Worm (Caenorhabditis elegans) whole organism, late embryonic: ENCODE results near the gene B0272.3.

Experiments
- C38D4.7 ChIP-seq: fragments of 200-800 bp; sonication (Bioruptor generic); optimal IDR thresholded peaks from 2 replicates; lab custom pipeline; 2018; ENCODE audit warnings: mild to moderate bottlenecking, missing genetic modification characterization, moderate library complexity, missing compliant biosample characterization
- F13H6.1 ChIP-seq: sonication (generic microtip); optimal IDR thresholded peaks from 2 replicates; lab custom pipeline; 2016; ENCODE audit warnings: missing genetic modification characterization, missing compliant biosample characterization
- K02D7.2 ChIP-seq: sonication (generic microtip); optimal IDR thresholded peaks from 2 replicates; lab custom pipeline; 2017; ENCODE audit warnings: mild to moderate bottlenecking, missing genetic modification characterization, missing compliant biosample characterization
- K09A11.1 ChIP-seq: sonication (generic microtip); optimal IDR thresholded peaks from 2 replicates; lab custom pipeline; 2017; ENCODE audit warnings: antibody characterized with exemption, mild to moderate bottlenecking, missing genetic modification characterization, missing compliant biosample characterization; ENCODE audit not compliant: insufficient read depth
- ama-1 ChIP-seq: fragments of 150-350 bp; optimal IDR thresholded peaks from 2 replicates; lab custom pipeline; 2014
- ceh-18 ChIP-seq: sonication (generic microtip); optimal IDR thresholded peaks from 2 replicates; lab custom pipeline; 2016; ENCODE audit warnings: missing genetic modification characterization, missing compliant biosample characterization
- ceh-2 ChIP-seq: sonication (generic microtip); optimal IDR thresholded peaks from 2 replicates; lab custom pipeline; 2016; ENCODE audit warnings: missing genotype, missing genetic modification characterization, missing compliant biosample characterization
- ceh-24 ChIP-seq: sonication (generic microtip); optimal IDR thresholded peaks from 2 replicates; lab custom pipeline; 2016; ENCODE audit warnings: mild to moderate bottlenecking, missing genetic modification characterization, missing compliant biosample characterization
- ceh-30 ChIP-seq: fragments of 150-350 bp; optimal IDR thresholded peaks from 2 replicates; lab custom pipeline; 2014; ENCODE audit warnings: missing biosample characterization, missing genetic modification characterization
- ceh-34 ChIP-seq: sonication (generic microtip); optimal IDR thresholded peaks from 2 replicates; lab custom pipeline; 2016; ENCODE audit warnings: mild to moderate bottlenecking, missing genetic modification characterization, missing compliant biosample characterization
- ceh-48 ChIP-seq: sonication (generic microtip); optimal IDR thresholded peaks from 2 replicates; lab custom pipeline; 2016; ENCODE audit warnings: missing genetic modification characterization, inconsistent platforms, missing compliant biosample characterization
- ceh-6 ChIP-seq: fragments of 200-800 bp; sonication (Bioruptor generic); optimal IDR thresholded peaks from 2 replicates; lab custom pipeline; 2018; ENCODE audit warnings: mild to moderate bottlenecking, missing genetic modification characterization, missing compliant biosample characterization
- ceh-9 ChIP-seq: sonication (generic microtip); optimal IDR thresholded peaks from 2 replicates; lab custom pipeline; 2016; ENCODE audit warnings: mild to moderate bottlenecking, missing genetic modification characterization, inconsistent platforms, missing compliant biosample characterization
- che-1 ChIP-seq: sonication (generic microtip); optimal IDR thresholded peaks from 2 replicates; lab custom pipeline; 2016; ENCODE audit warnings: mild to moderate bottlenecking, missing genetic modification characterization, missing compliant biosample characterization
- dmd-4 ChIP-seq: sonication (generic microtip); optimal IDR thresholded peaks from 2 replicates; lab custom pipeline; 2016; ENCODE audit warnings: borderline replicate concordance, missing genetic modification characterization, missing compliant biosample characterization
- dve-1 ChIP-seq: sonication (generic microtip); optimal IDR thresholded peaks from 2 replicates; lab custom pipeline; 2017; ENCODE audit warnings: antibody characterized with exemption, mild to moderate bottlenecking, missing genetic modification characterization, missing compliant biosample characterization
- elt-2 ChIP-seq: sonication (generic microtip); optimal IDR thresholded peaks from 2 replicates; lab custom pipeline; 2016; ENCODE audit warnings: missing genetic modification reagents, missing genetic modification characterization, missing compliant biosample characterization
- fax-1 ChIP-seq: sonication (generic microtip); optimal IDR thresholded peaks from 2 replicates; lab custom pipeline; 2016; ENCODE audit warnings: missing genotype, missing genetic modification characterization, missing compliant biosample characterization
- fkh-10 ChIP-seq: fragments of 150-350 bp; optimal IDR thresholded peaks from 2 replicates; lab custom pipeline; 2014; ENCODE audit warnings: missing biosample characterization, missing genetic modification reagents, missing genetic modification characterization
- hlh-30 ChIP-seq: sonication (generic microtip); optimal IDR thresholded peaks from 2 replicates; lab custom pipeline; 2017; ENCODE audit warnings: antibody characterized with exemption, missing genetic modification characterization, missing compliant biosample characterization; ENCODE audit not compliant: insufficient read depth
- hlh-8 ChIP-seq: sonication (generic microtip); optimal IDR thresholded peaks from 2 replicates; lab custom pipeline; 2016; ENCODE audit warnings: missing genotype, missing genetic modification characterization, missing compliant biosample characterization
- lim-6 ChIP-seq: sonication (generic microtip); optimal IDR thresholded peaks from 2 replicates; lab custom pipeline; 2016; ENCODE audit warnings: missing genetic modification characterization, missing compliant biosample characterization
- lin-11 ChIP-seq: fragments of 200-800 bp; sonication (Bioruptor generic); optimal IDR thresholded peaks from 2 replicates; lab custom pipeline; 2018; ENCODE audit warnings: mild to moderate bottlenecking, missing genetic modification characterization, missing compliant biosample characterization
- nfya-1 ChIP-seq: sonication (generic microtip); optimal IDR thresholded peaks from 2 replicates; lab custom pipeline; 2017; ENCODE audit warnings: missing genetic modification characterization, mild to moderate bottlenecking, missing compliant biosample characterization, antibody characterized with exemption, moderate library complexity
- nhr-11 ChIP-seq: fragments of 150-350 bp; optimal IDR thresholded peaks from 2 replicates; lab custom pipeline; 2014; ENCODE audit warnings: missing biosample characterization, missing genetic modification characterization
- nhr-232 ChIP-seq: sonication (generic microtip); optimal IDR thresholded peaks from 2 replicates; lab custom pipeline; 2016; ENCODE audit warnings: missing genetic modification characterization, missing compliant biosample characterization
- odd-2 ChIP-seq: sonication (generic microtip); optimal IDR thresholded peaks from 2 replicates; lab custom pipeline; 2017; ENCODE audit warnings: antibody characterized with exemption, mild to moderate bottlenecking, missing genetic modification characterization, missing compliant biosample characterization
- pat-9 ChIP-seq: fragments of 200-800 bp; sonication (Bioruptor generic); optimal IDR thresholded peaks from 2 replicates; lab custom pipeline; 2018; ENCODE audit warnings: mild to moderate bottlenecking, missing genetic modification characterization, moderate library complexity, missing compliant biosample characterization
- pha-4 ChIP-seq: fragments of 150-350 bp; optimal IDR thresholded peaks from 2 replicates; lab custom pipeline; 2018; ENCODE audit warnings: missing biosample characterization, missing genetic modification reagents, missing genetic modification characterization
- pqm-1 ChIP-seq: sonication (generic microtip); optimal IDR thresholded peaks from 2 replicates; lab custom pipeline; 2016; ENCODE audit warnings: missing genetic modification characterization, missing compliant biosample characterization
- pros-1 ChIP-seq: fragments of 150-350 bp; optimal IDR thresholded peaks from 2 replicates; lab custom pipeline; 2014; ENCODE audit warnings: missing biosample characterization, missing genetic modification reagents, missing genetic modification characterization
- rnt-1 ChIP-seq: sonication (generic microtip); optimal IDR thresholded peaks from 2 replicates; lab custom pipeline; 2016; ENCODE audit warnings: missing genetic modification characterization, missing compliant biosample characterization
- sox-4 ChIP-seq: sonication (generic microtip); optimal IDR thresholded peaks from 2 replicates; lab custom pipeline; 2017; ENCODE audit warnings: mild to moderate bottlenecking, missing genetic modification characterization, inconsistent platforms, missing compliant biosample characterization
- syd-9 ChIP-seq: sonication (generic microtip); optimal IDR thresholded peaks from 2 replicates; lab custom pipeline; 2016; ENCODE audit warnings: mild to moderate bottlenecking, missing genetic modification characterization, moderate library complexity, missing compliant biosample characterization
- tbx-2 ChIP-seq: sonication (generic microtip); optimal IDR thresholded peaks from 2 replicates; lab custom pipeline; 2016; ENCODE audit warnings: missing genetic modification characterization, missing compliant biosample characterization
- unc-3 ChIP-seq, 2 experiments: fragments of 200-800 bp in 1 of 2; sonication (Bioruptor generic) in 1 of 2; sonication (generic microtip) in 1 of 2; conservative IDR thresholded peaks in 1 of 2; optimal IDR thresholded peaks in 1 of 2; 2 replicates each; pipeline versions ENCODE4 v1.3.6 to Lab custom; 2016 to 2022; ENCODE audit warnings: missing compliant biosample characterization in 2 of 2, missing genetic modification characterization in 2 of 2, missing genetic modification reagents in 1 of 2
- unc-42 ChIP-seq: sonication (generic microtip); optimal IDR thresholded peaks from 2 replicates; lab custom pipeline; 2016; ENCODE audit warnings: missing genotype, missing genetic modification characterization, missing compliant biosample characterization
- unc-55 ChIP-seq: sonication (generic microtip); optimal IDR thresholded peaks from 2 replicates; lab custom pipeline; 2017; ENCODE audit warnings: missing biosample characterization, missing genetic modification reagents, missing genetic modification characterization
- zip-5 ChIP-seq: sonication (generic microtip); optimal IDR thresholded peaks from 2 replicates; lab custom pipeline; 2016; ENCODE audit warnings: missing genetic modification characterization, missing compliant biosample characterization
- ztf-16 ChIP-seq: sonication (generic microtip); optimal IDR thresholded peaks from 2 replicates; lab custom pipeline; 2017; ENCODE audit warnings: missing genetic modification characterization, missing compliant biosample characterization

Gene B0272.3

DNA sequence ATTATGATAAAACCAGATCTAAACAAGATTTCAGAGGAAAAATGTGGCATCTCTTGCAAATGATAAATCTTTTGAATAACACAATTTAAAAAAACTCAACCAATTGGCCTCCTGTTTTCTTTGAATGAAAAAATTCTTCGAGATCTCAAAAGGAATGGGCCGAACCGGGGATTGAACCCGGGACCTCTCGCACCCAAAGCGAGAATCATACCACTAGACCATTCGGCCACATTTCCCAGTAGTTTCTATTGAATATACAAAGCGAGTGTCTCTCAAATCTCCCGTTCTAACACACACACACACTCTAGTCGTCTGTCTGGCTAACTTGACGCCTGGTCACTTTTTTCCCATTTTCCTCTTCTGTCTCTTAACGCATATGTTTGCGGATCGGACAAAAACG lies 36.3 kb downstream of the B0272.3 start (continued):
- peak; percentile 74 for TF ChIP-seq dmd-4
- peak; percentile 83 for TF ChIP-seq ceh-6 (GFP tag; lab: Kevin White, UChicago)
- peak; percentile 82 for TF ChIP-seq lin-11 (tag; lab: Kevin White, UChicago)
- peak; percentile 49 for TF ChIP-seq hlh-8 (tag; lab: Kevin White, UChicago)
- TF ChIP-seq unc-55, result no peak
- peak; percentile 87 for TF ChIP-seq che-1
- peak; percentile 89 for TF ChIP-seq ceh-34 (tag; lab: Kevin White, UChicago)
- TF ChIP-seq pqm-1, result peak; percentile 11
- peak; percentile 83 for TF ChIP-seq F13H6.1 (tag; lab: Kevin White, UChicago)
- no peak for TF ChIP-seq ama-1
- TF ChIP-seq dve-1 (tag; lab: Kevin White, UChicago), result peak; percentile 91
- TF ChIP-seq unc-3 (GFP tag; conservative IDR thresholded peaks at IDR 0.05; lab: Robert Waterston, UW), result peak; percentile 85
- TF ChIP-seq unc-3 (tag; optimal IDR thresholded peaks at IDR 0.05; lab: Kevin White, UChicago), result peak; percentile 80
- TF ChIP-seq nhr-11 (tag; lab: Kevin White, UChicago), result no peak
- TF ChIP-seq nfya-1, result peak; percentile 72
- TF ChIP-seq rnt-1 (tag; lab: Kevin White, UChicago), result peak; percentile 69
- peak; percentile 80 for TF ChIP-seq pros-1 (tag; lab: Kevin White, UChicago)
- peak; percentile 26 for TF ChIP-seq ceh-9 (tag; lab: Kevin White, UChicago)
- peak; percentile 51 for TF ChIP-seq ceh-30
- TF ChIP-seq ztf-16 (tag; lab: Kevin White, UChicago), result peak; percentile 79
- no peak for TF ChIP-seq pha-4 (tag; lab: Kevin White, UChicago)
- peak; percentile 67 for TF ChIP-seq ceh-24 (tag; lab: Kevin White, UChicago)
- peak; percentile 71 for TF ChIP-seq odd-2
- peak; percentile 70 for TF ChIP-seq ceh-48
- peak; percentile 87 for TF ChIP-seq syd-9 (tag; lab: Kevin White, UChicago)
- TF ChIP-seq elt-2 (tag; lab: Kevin White, UChicago), result peak; percentile 88
- TF ChIP-seq fax-1 (tag; lab: Kevin White, UChicago), result peak; percentile 78
- peak; percentile 94 for TF ChIP-seq K09A11.1 (tag; lab: Kevin White, UChicago)
- TF ChIP-seq fkh-10 (GFP tag; lab: Kevin White, UChicago), result no peak
- peak; percentile 70 for TF ChIP-seq K02D7.2 (tag; lab: Kevin White, UChicago)
- peak; percentile 45 for TF ChIP-seq unc-42
- TF ChIP-seq hlh-30 (tag; lab: Kevin White, UChicago), result peak; percentile 27
- peak; percentile 90 for TF ChIP-seq ceh-18
- peak; percentile 34 for TF ChIP-seq zip-5 (tag; lab: Kevin White, UChicago)
- TF ChIP-seq sox-4 (tag; lab: Kevin White, UChicago), result peak; percentile 77
- peak; percentile 78 for TF ChIP-seq nhr-232 (tag; lab: Kevin White, UChicago)

ce11 chrX:9472170-9472569 lies 40.9 kb downstream of the B0272.3 start, which contains the start of gene gap-2:
gap-2 (plus strand) TSS chrX:9472470.
- TF ChIP-seq ceh-9 (tag; lab: Kevin White, UChicago), result no peak
- no peak for TF ChIP-seq lim-6
- no peak for TF ChIP-seq hlh-30 (tag; lab: Kevin White, UChicago)
- TF ChIP-seq tbx-2, result no peak
- no peak for TF ChIP-seq C38D4.7 (GFP tag; lab: Kevin White, UChicago)
- TF ChIP-seq pat-9 (tag; lab: Kevin White, UChicago), result no peak
- TF ChIP-seq ceh-2 (tag; lab: Kevin White, UChicago), result no peak
- TF ChIP-seq ceh-34 (tag; lab: Kevin White, UChicago), result no peak
